Worm (Caenorhabditis elegans) whole organism, L2 larva: Measurements from ENCODE around the gene sru-12.

ENCODE experiments used
- F13H6.1 ChIP-seq: sonication (generic microtip); optimal IDR thresholded peaks from 2 replicates; lab custom pipeline; 2016; ENCODE audit warnings: missing genetic modification characterization, missing compliant biosample characterization
- Y55F3AM.14 ChIP-seq: fragments of 200-800 bp; sonication (Bioruptor generic); optimal IDR thresholded peaks from 2 replicates; lab custom pipeline; 2018; ENCODE audit warnings: mild to moderate bottlenecking, missing genetic modification characterization, missing compliant biosample characterization
- blmp-1 ChIP-seq: sonication (generic microtip); optimal IDR thresholded peaks from 2 replicates; lab custom pipeline; 2017; ENCODE audit warnings: missing genetic modification characterization, mild to moderate bottlenecking, missing compliant biosample characterization, antibody characterized with exemption, moderate library complexity; ENCODE audit not compliant: insufficient read depth
- ceh-16 ChIP-seq: fragments of 150-350 bp; optimal IDR thresholded peaks from 2 replicates; lab custom pipeline; 2014; ENCODE audit warnings: missing biosample characterization, missing genetic modification characterization
- egl-27 ChIP-seq: sonication (generic microtip); optimal IDR thresholded peaks from 3 replicates; lab custom pipeline; 2017; ENCODE audit warnings: missing biosample characterization, missing genetic modification reagents, missing genetic modification characterization
- elt-1 ChIP-seq: fragments of 150-350 bp; optimal IDR thresholded peaks from 2 replicates; lab custom pipeline; 2014; ENCODE audit warnings: missing biosample characterization, missing genetic modification characterization
- elt-3 ChIP-seq: sonication (generic microtip); optimal IDR thresholded peaks from 2 replicates; lab custom pipeline; 2017; ENCODE audit warnings: missing biosample characterization, missing genetic modification characterization
- fos-1 ChIP-seq: fragments of 150-350 bp; optimal IDR thresholded peaks from 2 replicates; lab custom pipeline; 2014; ENCODE audit warnings: missing biosample characterization, missing genetic modification characterization
- lin-13 ChIP-seq: fragments of 150-350 bp; optimal IDR thresholded peaks from 2 replicates; lab custom pipeline; 2014; ENCODE audit warnings: missing biosample characterization, missing genetic modification reagents, missing genetic modification characterization
- lin-39 ChIP-seq: fragments of 150-350 bp; optimal IDR thresholded peaks from 2 replicates; lab custom pipeline; 2014; ENCODE audit warnings: missing biosample characterization, missing genetic modification reagents, missing genetic modification characterization
- mbf-1 ChIP-seq: sonication (generic microtip); optimal IDR thresholded peaks from 2 replicates; lab custom pipeline; 2017; ENCODE audit warnings: missing biosample characterization, missing genetic modification characterization
- mdl-1 ChIP-seq, 2 experiments: fragments of 150-350 bp in 1 of 2; sonication (generic microtip) in 1 of 2; optimal IDR thresholded peaks; 2 replicates each; lab custom pipeline; 2017; ENCODE audit warnings: missing biosample characterization in 2 of 2, missing genetic modification characterization in 2 of 2
- nhr-10 ChIP-seq: sonication (generic microtip); optimal IDR thresholded peaks from 2 replicates; lab custom pipeline; 2017; ENCODE audit warnings: missing biosample characterization, missing genetic modification characterization
- nhr-12 ChIP-seq: fragments of 150-350 bp; optimal IDR thresholded peaks from 2 replicates; lab custom pipeline; 2014; ENCODE audit warnings: missing biosample characterization, missing genetic modification characterization
- nhr-129 ChIP-seq: fragments of 150-350 bp; optimal IDR thresholded peaks from 2 replicates; lab custom pipeline; 2014; ENCODE audit warnings: missing biosample characterization, missing genetic modification characterization
- nhr-23 ChIP-seq: fragments of 150-350 bp; optimal IDR thresholded peaks from 2 replicates; lab custom pipeline; 2014; ENCODE audit warnings: missing biosample characterization, missing genetic modification reagents, missing genetic modification characterization
- nhr-237 ChIP-seq: fragments of 150-350 bp; optimal IDR thresholded peaks from 2 replicates; lab custom pipeline; 2014; ENCODE audit warnings: missing biosample characterization, missing genetic modification characterization
- nhr-6 ChIP-seq: fragments of 150-350 bp; optimal IDR thresholded peaks from 2 replicates; lab custom pipeline; 2014; ENCODE audit warnings: missing biosample characterization, missing genetic modification characterization
- nhr-77 ChIP-seq: fragments of 150-350 bp; optimal IDR thresholded peaks from 2 replicates; lab custom pipeline; 2014; ENCODE audit warnings: missing biosample characterization, missing genetic modification characterization
- peb-1 ChIP-seq: fragments of 150-350 bp; optimal IDR thresholded peaks from 2 replicates; lab custom pipeline; 2014; ENCODE audit warnings: missing biosample characterization, missing genetic modification characterization
- sem-4 ChIP-seq: fragments of 150-350 bp; optimal IDR thresholded peaks from 2 replicates; lab custom pipeline; 2014; ENCODE audit warnings: missing biosample characterization, missing genetic modification reagents, missing genetic modification characterization
- skn-1 ChIP-seq: sonication (generic microtip); optimal IDR thresholded peaks from 2 replicates; lab custom pipeline; 2017; ENCODE audit warnings: missing biosample characterization, missing genetic modification characterization
- sma-3 ChIP-seq: sonication (generic microtip); optimal IDR thresholded peaks from 2 replicates; lab custom pipeline; 2016; ENCODE audit warnings: missing genetic modification reagents, missing genetic modification characterization, missing compliant biosample characterization
- sma-9 ChIP-seq, 2 experiments: fragments of 150-350 bp in 1 of 2; sonication (generic microtip) in 1 of 2; optimal IDR thresholded peaks; 2 replicates each; lab custom pipeline; 2014 to 2016; ENCODE audit warnings: missing genetic modification characterization in 2 of 2, mild to moderate bottlenecking in 1 of 2, missing biosample characterization in 1 of 2, missing compliant biosample characterization in 1 of 2, missing genetic modification reagents in 1 of 2, moderate library complexity in 1 of 2
- snpc-4 ChIP-seq: fragments of 150-350 bp; optimal IDR thresholded peaks from 2 replicates; lab custom pipeline; 2014; ENCODE audit warnings: missing biosample characterization, missing genetic modification characterization
- unc-39 ChIP-seq: fragments of 150-350 bp; optimal IDR thresholded peaks from 2 replicates; lab custom pipeline; 2014; ENCODE audit warnings: missing biosample characterization, missing genetic modification characterization
- unc-55 ChIP-seq: fragments of 150-350 bp; sonication (generic microtip); optimal IDR thresholded peaks from 3 replicates; lab custom pipeline; 2014; ENCODE audit warnings: missing biosample characterization, missing genetic modification reagents, missing genetic modification characterization
- ztf-1 ChIP-seq: fragments of 200-800 bp; sonication (Bioruptor generic); conservative IDR thresholded peaks from 2 replicates; pipeline ENCODE4 v1.3.6; 2022; ENCODE audit warnings: missing genetic modification characterization, missing compliant biosample characterization
- ztf-4 ChIP-seq: fragments of 150-350 bp; optimal IDR thresholded peaks from 2 replicates; lab custom pipeline; 2014; ENCODE audit warnings: missing biosample characterization, missing genetic modification characterization

Gene sru-12

DNA sequence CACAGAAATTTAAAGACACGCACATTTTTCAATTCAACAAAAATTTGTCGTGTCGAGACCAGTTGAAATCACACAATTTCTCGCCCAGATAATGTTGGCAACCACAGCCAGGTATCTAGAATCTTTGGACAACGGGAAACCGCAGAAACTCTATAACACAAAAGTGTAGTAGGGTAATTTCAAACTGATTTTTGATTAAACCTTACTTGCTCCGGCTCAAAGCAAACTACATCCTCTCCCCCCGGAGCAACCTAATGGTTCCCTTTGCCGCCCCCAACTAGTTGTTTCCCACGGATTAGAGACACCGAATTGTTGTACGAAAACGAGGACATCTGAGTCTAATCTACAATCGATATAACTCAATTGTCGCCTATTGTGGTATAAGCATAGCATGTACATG, 28.7 kb upstream of the sru-12 start:
- TF ChIP-seq ztf-1 (GFP tag; lab: Robert Waterston, UW) (0 out of 2 replicates have a peak, but pooled peaks have one; percentile 59), nhr-129 (no peak)
- TF ChIP-seq, all 48 proteins: peak for 1

ce11 chrIV:13555508-13555907, 27.5 kb upstream of the sru-12 start:
- TF ChIP-seq nhr-10 (tag; lab: Kevin White, UChicago) (no peak), skn-1 (tag; lab: Kevin White, UChicago) (no peak), sem-4 (tag; lab: Kevin White, UChicago) (no peak), nhr-129 (no peak), blmp-1 (tag; lab: Kevin White, UChicago) (no peak), egl-27 (tag; lab: Kevin White, UChicago) (no peak), nhr-23 (tag; lab: Kevin White, UChicago) (no peak), fos-1 (tag; lab: Kevin White, UChicago) (no peak), peb-1 (tag; lab: Kevin White, UChicago) (no peak), elt-1 (tag; lab: Kevin White, UChicago) (no peak), elt-3 (tag; lab: Kevin White, UChicago) (no peak), ztf-4 (no peak), lin-13 (GFP tag; lab: Kevin White, UChicago) (no peak)

- TF ChIP-seq lin-39 (tag; lab: Kevin White, UChicago) (no peak), Y55F3AM.14 (GFP tag; lab: Kevin White, UChicago) (no peak), sem-4 (tag; lab: Kevin White, UChicago) (no peak), nhr-12 (tag; lab: Kevin White, UChicago) (no peak), mdl-1 (tag; optimal IDR thresholded peaks at IDR 0.05; lab: Kevin White, UChicago) (no peak), nhr-237 (no peak), nhr-129 (peak; percentile 58), unc-39 (tag; lab: Kevin White, UChicago) (no peak), sma-3 (GFP tag; lab: Kevin White, UChicago) (no peak)
- TF ChIP-seq, all 48 proteins: peak for 1
These were observed 25.6 kb upstream of the sru-12 start for ce11 chrIV:13557393-13557792.

ce11 chrIV:13559020-13559419, 24.0 kb upstream of the sru-12 start:
- TF ChIP-seq unc-55 (no peak), Y55F3AM.14 (GFP tag; lab: Kevin White, UChicago) (no peak), mbf-1 (tag; lab: Kevin White, UChicago) (no peak), fos-1 (tag; lab: Kevin White, UChicago) (no peak), F13H6.1 (tag; lab: Kevin White, UChicago) (no peak), sma-3 (GFP tag; lab: Kevin White, UChicago) (no peak), unc-39 (tag; lab: Kevin White, UChicago) (no peak), ceh-16 (no peak)

DNA sequence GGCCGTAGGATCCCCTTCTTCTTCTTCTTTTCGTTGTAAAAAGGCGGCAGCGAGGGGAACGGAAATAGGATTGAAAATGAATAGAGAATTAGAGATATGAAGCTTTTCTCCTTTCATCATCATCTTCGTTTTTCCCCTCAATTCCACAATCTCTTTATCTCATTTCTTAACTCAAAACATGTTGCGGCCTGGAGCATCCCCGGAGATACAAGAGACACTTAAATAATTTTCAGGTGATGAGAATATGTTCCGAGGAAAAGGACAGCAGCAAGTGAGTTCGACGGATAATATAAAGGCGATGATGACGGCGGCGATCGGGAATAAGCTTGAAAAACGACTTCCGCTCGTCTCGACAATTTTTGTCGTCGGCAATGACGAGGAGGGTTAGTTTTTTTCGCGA, 21.4 kb upstream of the sru-12 start, which contains the start of the genes Y45F10B.13 and qui-1:
Gene Y45F10B.13 (minus strand): TSS at position 101 of the 400 bp plus-strand sequence.
Gene qui-1 (plus strand): TSS at position 233 of the 400 bp plus-strand sequence.
- peak; percentile 42 for TF ChIP-seq nhr-129
- TF ChIP-seq snpc-4, result no peak
- no peak for TF ChIP-seq nhr-77 (tag; lab: Kevin White, UChicago)
- TF ChIP-seq, all 48 proteins: peak for 1

DNA sequence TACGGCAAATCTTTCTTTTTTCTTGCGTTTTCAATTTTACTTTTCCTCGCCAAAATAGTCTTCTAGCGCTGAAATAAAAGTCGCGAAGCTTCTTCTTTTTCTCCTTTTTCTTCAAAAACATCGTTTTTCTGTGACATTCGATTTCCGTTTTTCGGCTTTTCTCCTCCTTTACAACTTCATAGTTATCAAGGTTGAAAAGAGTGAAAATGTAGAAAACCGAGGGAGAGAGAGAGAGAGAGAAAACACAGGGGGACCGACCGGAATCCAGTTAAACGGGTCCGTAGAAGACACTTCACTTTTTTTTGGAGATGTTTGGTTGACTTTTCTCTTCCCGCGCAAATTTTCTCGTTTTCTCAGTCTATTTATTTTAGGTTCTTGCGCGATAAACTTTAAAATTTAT, 18.7 kb upstream of the sru-12 start:
- TF ChIP-seq nhr-12 (tag; lab: Kevin White, UChicago) (no peak), fos-1 (tag; lab: Kevin White, UChicago) (no peak), peb-1 (tag; lab: Kevin White, UChicago) (no peak), sma-3 (GFP tag; lab: Kevin White, UChicago) (no peak), lin-39 (tag; lab: Kevin White, UChicago) (no peak), sma-9 (GFP tag; optimal IDR thresholded peaks at IDR 0.05; lab: Kevin White, UChicago) (no peak), sma-9 (tag; optimal IDR thresholded peaks at IDR 0.05; lab: Kevin White, UChicago) (no peak), lin-13 (GFP tag; lab: Kevin White, UChicago) (no peak), nhr-6 (tag; lab: Kevin White, UChicago) (no peak)
